Fruit fly (Drosophila melanogaster): ENCODE measurements around the gene vvl.

vvl gene

DNA sequence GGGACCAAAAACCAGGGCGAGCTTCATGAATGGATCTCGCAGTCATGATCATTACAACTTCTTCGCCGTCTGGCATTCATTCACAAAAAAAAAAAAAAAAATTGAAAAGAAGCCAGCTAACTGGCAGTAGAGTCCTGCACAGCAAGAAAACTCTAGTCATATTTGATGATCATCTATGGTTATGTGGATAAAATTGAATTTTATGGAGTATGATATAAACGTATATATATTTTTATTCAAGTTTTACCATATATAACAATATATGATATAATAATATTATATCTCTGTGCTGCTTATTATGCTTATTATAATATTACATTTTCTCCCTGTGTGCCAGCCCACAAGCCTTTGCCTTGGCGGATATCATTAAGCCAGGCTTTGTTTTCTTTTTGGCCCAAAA lies 48.5 kb downstream of the vvl start (continued):
- TF ChIP-seq Blimp-1 (GFP tag; optimal IDR thresholded peaks at IDR 0.05) (no peak), Eip75B (GFP tag; optimal IDR thresholded peaks at IDR 0.05) (no peak), CG34406 (GFP tag; optimal IDR thresholded peaks at IDR 0.05) (peak; percentile 60), CG6276 (GFP tag; optimal IDR thresholded peaks at IDR 0.05) (no peak), Sox15 (GFP tag; optimal IDR thresholded peaks at IDR 0.05) (no peak), fkh (GFP tag; optimal IDR thresholded peaks at IDR 0.05) (no peak), Sox14 (GFP tag; optimal IDR thresholded peaks at IDR 0.05) (no peak), svp (GFP tag) (peak; percentile 46), Hr4 (GFP tag; optimal IDR thresholded peaks at IDR 0.05) (no peak), salr (GFP tag; optimal IDR thresholded peaks at IDR 0.05) (no peak), acj6 (GFP tag; optimal IDR thresholded peaks at IDR 0.05) (peak; percentile 12), CG10669 (GFP tag; optimal IDR thresholded peaks at IDR 0.05) (no peak), CG11762 (GFP tag; optimal IDR thresholded peaks at IDR 0.05; ENCODE audit: insufficient read depth) (peak; percentile 19), CG7368 (GFP tag; optimal IDR thresholded peaks at IDR 0.05) (no peak), Hr38 (GFP tag; optimal IDR thresholded peaks at IDR 0.05) (no peak), spab (GFP tag; optimal IDR thresholded peaks at IDR 0.05) (peak; percentile 22)

DNA sequence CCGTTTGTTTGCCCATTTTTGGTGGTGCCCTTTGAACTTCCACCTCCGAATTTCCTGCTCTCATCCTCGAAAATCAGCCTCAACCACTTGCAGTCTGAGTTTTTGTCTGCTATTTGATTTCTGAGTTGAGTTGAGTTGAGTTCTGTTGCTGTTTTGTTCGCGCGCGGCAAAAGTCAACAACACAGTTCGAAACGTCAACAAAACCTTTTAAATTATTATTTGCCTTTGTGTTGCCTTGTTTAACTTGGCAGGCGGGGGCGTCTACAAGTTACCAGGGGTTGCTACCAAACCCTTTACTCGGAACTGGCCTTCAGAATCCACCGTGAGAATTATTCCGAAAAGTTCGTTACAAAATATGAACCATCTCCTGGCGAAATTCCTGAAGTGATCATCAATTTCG lies 49.9 kb downstream of the vvl start:
- no peak for TF ChIP-seq Hr4 (GFP tag; optimal IDR thresholded peaks at IDR 0.05)
- peak; percentile 83 for TF ChIP-seq fkh (GFP tag; optimal IDR thresholded peaks at IDR 0.05)

DNA sequence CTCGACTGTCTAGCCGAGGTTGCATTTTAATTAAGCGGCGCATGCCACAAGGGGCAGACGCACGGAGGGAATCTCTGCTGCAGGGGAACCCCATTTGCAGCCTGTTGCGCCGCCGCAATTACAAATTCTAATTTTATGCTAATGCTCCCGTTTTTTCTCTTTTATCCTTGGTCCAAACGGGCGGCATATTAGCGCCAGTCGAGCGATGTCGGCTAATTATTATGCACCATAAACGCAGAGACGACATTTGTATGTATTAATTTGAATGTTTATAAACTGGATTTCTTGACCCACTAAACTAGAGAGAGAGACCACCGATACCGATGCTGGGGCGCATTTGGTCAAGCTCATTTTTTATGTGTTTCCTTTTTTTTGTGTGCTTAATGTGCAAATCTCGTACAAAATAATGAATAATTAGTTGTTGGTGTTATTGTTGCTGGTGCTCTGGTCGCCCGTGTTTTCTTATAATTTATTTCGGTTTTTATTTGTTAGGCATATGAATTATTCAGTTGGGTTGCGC lies 53.7 kb downstream of the vvl start:
- TF ChIP-seq ss (GFP tag; optimal IDR thresholded peaks at IDR 0.05) (no peak), salr (GFP tag; optimal IDR thresholded peaks at IDR 0.05) (no peak), Hr39 (GFP tag; optimal IDR thresholded peaks at IDR 0.05) (no peak), cyc (GFP tag; optimal IDR thresholded peaks at IDR 0.05) (no peak), CG11294 (GFP tag; IDR thresholded peaks at IDR 0.05) (no peak), dsx (GFP tag; optimal IDR thresholded peaks at IDR 0.05; ENCODE audit: poor library complexity, severe bottlenecking) (no peak), CG6163 (GFP tag; IDR thresholded peaks at IDR 0.05) (no peak), CG8632 (GFP tag; optimal IDR thresholded peaks at IDR 0.05) (no peak), Ets96B (tag; optimal IDR thresholded peaks at IDR 0.05) (no peak), eg (GFP tag; IDR thresholded peaks at IDR 0.05) (no peak), Blimp-1 (GFP tag; optimal IDR thresholded peaks at IDR 0.05) (no peak), CG32006 (GFP tag; optimal IDR thresholded peaks at IDR 0.05) (no peak)
